Worm (Caenorhabditis elegans) whole organism, L3 larva: Measurements from ENCODE around the gene sdz-12.

Experiments used
- ama-1 ChIP-seq: fragments of 150-350 bp; optimal IDR thresholded peaks from 2 replicates; lab custom pipeline; 2018
- ceh-16 ChIP-seq: sonication (generic microtip); optimal IDR thresholded peaks from 2 replicates; lab custom pipeline; 2017; ENCODE audit warnings: missing biosample characterization, missing genetic modification characterization
- daf-12 ChIP-seq: fragments of 150-350 bp; optimal IDR thresholded peaks from 2 replicates; lab custom pipeline; 2014; ENCODE audit warnings: missing biosample characterization, missing genetic modification reagents, missing genetic modification characterization
- egl-27 ChIP-seq: sonication (generic microtip); optimal IDR thresholded peaks from 4 replicates; lab custom pipeline; 2017; ENCODE audit warnings: missing biosample characterization, missing genetic modification reagents, missing genetic modification characterization
- eor-1 ChIP-seq, 2 experiments: fragments of 150-350 bp; optimal IDR thresholded peaks; 2 replicates each; lab custom pipeline; 2014 to 2018; ENCODE audit warnings: missing biosample characterization in 2 of 2, missing genetic modification characterization in 2 of 2
- nhr-12 ChIP-seq: fragments of 150-350 bp; optimal IDR thresholded peaks from 2 replicates; lab custom pipeline; 2014; ENCODE audit warnings: missing biosample characterization, missing genetic modification characterization
- nhr-25 ChIP-seq: sonication (generic microtip); optimal IDR thresholded peaks from 2 replicates; lab custom pipeline; 2017; ENCODE audit warnings: missing biosample characterization, missing genetic modification characterization
- pha-4 ChIP-seq: fragments of 150-350 bp; optimal IDR thresholded peaks from 2 replicates; lab custom pipeline; 2014; ENCODE audit warnings: missing biosample characterization, missing genetic modification reagents, missing genetic modification characterization
- tbx-2 ChIP-seq: sonication (generic microtip); optimal IDR thresholded peaks from 2 replicates; lab custom pipeline; 2016; ENCODE audit warnings: mild to moderate bottlenecking, missing genetic modification characterization, missing compliant biosample characterization
- unc-62 ChIP-seq: fragments of 150-350 bp; sonication (generic microtip); optimal IDR thresholded peaks from 4 replicates; lab custom pipeline; 2014; ENCODE audit warnings: missing biosample characterization, missing genetic modification reagents, missing genetic modification characterization

The sdz-12 gene

ce11 chrII:3680366-3680765 lies 51.3 kb downstream of the sdz-12 start:
- no peak for TF ChIP-seq eor-1 (tag; optimal IDR thresholded peaks at IDR 0.05; lab: Kevin White, UChicago)
- TF ChIP-seq nhr-25 (tag; lab: Kevin White, UChicago): no peak
- no peak for TF ChIP-seq ama-1 (lab: Kevin White, UChicago)
- no peak for TF ChIP-seq nhr-12
- no peak for TF ChIP-seq unc-62 (GFP tag; lab: Kevin White, UChicago)
- no peak for TF ChIP-seq ceh-16 (tag; lab: Kevin White, UChicago)
- no peak for TF ChIP-seq pha-4
- no peak for TF ChIP-seq egl-27 (tag; lab: Kevin White, UChicago)
- TF ChIP-seq daf-12: no peak
- no peak for TF ChIP-seq tbx-2 (tag; lab: Kevin White, UChicago)
